Worm (Caenorhabditis elegans): Measurements from ENCODE around the gene acs-6.

The acs-6 gene

DNA sequence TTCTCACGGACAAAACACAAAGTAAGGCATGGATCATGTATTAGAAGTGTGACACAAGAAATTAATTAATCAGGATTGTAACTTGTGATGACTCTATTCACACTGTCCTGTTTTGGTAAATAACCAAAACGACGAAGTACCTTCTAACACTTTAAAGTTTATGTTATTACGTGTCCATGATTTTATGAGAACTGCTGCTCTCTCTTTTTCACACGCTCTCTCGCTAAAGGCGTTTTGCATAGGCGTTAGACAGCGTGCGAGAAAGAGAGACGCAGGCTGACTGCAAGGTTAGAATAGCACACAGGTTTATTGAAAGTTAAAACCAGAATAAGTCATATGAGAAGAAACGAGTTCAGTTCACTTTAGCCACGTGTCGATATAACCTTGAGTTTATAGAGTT is 28.3 kb downstream of the acs-6 start:
- TF ChIP-seq nhr-25 (tag; optimal IDR thresholded peaks at IDR 0.05) = peak; percentile 71
- peak; percentile 31 for TF ChIP-seq egl-5 (tag; optimal IDR thresholded peaks at IDR 0.05)
- TF ChIP-seq nhr-237 (tag; optimal IDR thresholded peaks at IDR 0.05) = no peak

DNA sequence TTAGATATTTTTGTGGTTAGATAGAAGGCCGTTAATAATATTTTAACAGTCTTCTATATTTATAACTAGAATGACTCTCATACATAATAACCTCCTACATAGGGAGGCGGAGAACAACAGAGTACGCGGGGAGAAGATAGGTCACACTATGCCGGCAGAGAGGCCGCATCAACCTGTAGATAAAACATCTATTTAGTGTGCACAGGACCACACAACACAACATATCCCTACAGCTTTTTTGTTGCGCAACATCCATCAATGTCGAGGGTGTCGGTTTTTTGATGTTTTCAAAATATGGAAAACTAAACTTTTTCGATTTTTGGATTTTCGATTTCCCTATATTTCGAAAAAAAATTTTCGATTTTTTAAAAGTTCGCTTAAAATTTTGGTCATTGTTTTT is 29.0 kb downstream of the acs-6 start:
- TF ChIP-seq egl-27 (tag; optimal IDR thresholded peaks at IDR 0.05) = no peak
- no peak for TF ChIP-seq daf-12 (tag; optimal IDR thresholded peaks at IDR 0.05)
- no peak for TF ChIP-seq nhr-11 (tag; optimal IDR thresholded peaks at IDR 0.05)
- no peak for TF ChIP-seq fkh-10 (GFP tag; optimal IDR thresholded peaks at IDR 0.05)
- TF ChIP-seq ZK546.5 (tag; optimal IDR thresholded peaks at IDR 0.05) = no peak
- TF ChIP-seq ama-1 (optimal IDR thresholded peaks at IDR 0.05) = no peak
- no peak for TF ChIP-seq nhr-67 (tag; optimal IDR thresholded peaks at IDR 0.05)
- TF ChIP-seq nhr-237 (tag; optimal IDR thresholded peaks at IDR 0.05) = no peak
- TF ChIP-seq nhr-77 (tag; optimal IDR thresholded peaks at IDR 0.05) = no peak
- TF ChIP-seq nhr-23 (tag; optimal IDR thresholded peaks at IDR 0.05) = no peak
- no peak for TF ChIP-seq ceh-9 (tag; optimal IDR thresholded peaks at IDR 0.05)
- TF ChIP-seq fos-1 (tag; optimal IDR thresholded peaks at IDR 0.05) = no peak

DNA sequence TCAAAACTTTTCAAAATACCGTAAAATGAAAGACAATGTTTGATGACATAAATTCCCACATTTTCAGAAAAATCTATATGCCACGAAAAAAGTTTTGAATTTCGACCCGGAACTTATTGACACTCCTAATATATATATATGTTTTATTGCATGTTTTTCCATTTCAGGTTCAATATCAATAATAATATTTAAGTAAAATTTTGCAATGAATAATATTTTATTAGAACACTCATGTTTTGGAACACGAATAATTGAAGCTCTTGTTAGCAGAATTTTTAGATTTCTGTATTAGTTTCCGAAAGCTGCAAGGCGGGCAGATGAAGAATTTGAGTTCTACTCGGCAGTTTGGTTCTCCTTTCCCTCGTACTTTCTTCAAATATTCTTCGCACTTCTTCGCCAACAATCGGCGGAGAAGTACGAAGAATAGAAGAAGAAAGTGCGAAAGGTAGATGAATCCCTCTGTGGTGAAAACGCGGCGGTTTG is 31.6 kb downstream of the acs-6 start, which contains the start of gene T02G5.3:
TSS of gene T02G5.3 (plus strand) at position 51 of the 483 bp plus-strand sequence.
- no peak for TF ChIP-seq fos-1 (tag; optimal IDR thresholded peaks at IDR 0.05)
- TF ChIP-seq snpc-4 (tag; optimal IDR thresholded peaks at IDR 0.05) = no peak
- no peak for TF ChIP-seq pqm-1 (tag; optimal IDR thresholded peaks at IDR 0.05)
- TF ChIP-seq ceh-16 (tag; optimal IDR thresholded peaks at IDR 0.05) = no peak
- no peak for TF ChIP-seq tbx-2 (tag; optimal IDR thresholded peaks at IDR 0.05)
- TF ChIP-seq R02D3.7 (tag; optimal IDR thresholded peaks at IDR 0.05) = no peak
- TF ChIP-seq ceh-9 (tag; optimal IDR thresholded peaks at IDR 0.05) = no peak
- no peak for TF ChIP-seq eor-1 (tag; optimal IDR thresholded peaks at IDR 0.05)

DNA sequence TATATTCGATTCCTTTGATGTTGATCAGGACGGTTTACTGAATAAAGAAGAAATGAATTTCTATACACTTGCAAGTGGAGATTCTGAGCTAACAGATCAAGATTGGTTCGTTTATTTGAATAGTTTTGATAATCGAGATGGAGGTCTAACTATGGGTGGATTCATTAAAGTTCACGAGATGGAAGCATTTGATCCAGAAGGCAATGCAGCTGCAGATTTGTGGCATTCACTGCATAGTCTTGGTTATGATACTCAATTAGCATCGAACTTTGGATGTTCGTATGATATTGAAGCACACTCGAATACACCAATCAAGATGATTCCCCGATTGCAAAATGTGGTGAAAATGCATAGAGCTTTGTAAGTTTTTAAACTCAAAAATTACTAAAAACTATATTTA is 34.1 kb downstream of the acs-6 start:
- TF ChIP-seq ztf-11 (tag; optimal IDR thresholded peaks at IDR 0.05) (no peak), lsy-12 (tag; optimal IDR thresholded peaks at IDR 0.05) (no peak), R02D3.7 (tag; optimal IDR thresholded peaks at IDR 0.05) (no peak), hmg-11 (tag; optimal IDR thresholded peaks at IDR 0.05) (no peak), skn-1 (tag; optimal IDR thresholded peaks at IDR 0.05) (no peak), nfya-1 (tag; optimal IDR thresholded peaks at IDR 0.05; ENCODE audit: insufficient read depth) (no peak)

DNA sequence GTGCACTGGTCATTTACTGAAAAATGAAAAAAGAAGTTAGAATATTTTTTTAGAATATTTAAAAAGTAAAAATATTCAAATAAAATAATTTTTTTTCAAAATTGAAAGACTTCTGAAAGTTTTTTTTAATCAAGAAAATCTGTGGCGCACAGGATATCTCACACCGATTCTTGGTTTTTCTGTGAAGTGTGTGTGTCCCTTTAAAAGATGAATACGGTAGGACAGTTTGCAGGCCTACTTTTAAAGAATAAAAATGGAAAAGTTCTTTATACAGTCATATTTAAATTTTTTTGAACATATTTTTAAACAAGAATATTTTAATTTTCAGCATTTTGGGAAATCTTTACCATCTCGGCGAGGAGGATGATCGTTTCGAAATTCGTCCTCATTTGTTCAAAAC is 36.7 kb downstream of the acs-6 start, which contains the start of gene mct-5:
TSS of gene mct-5 (minus strand) at position 16 of the 400 bp plus-strand sequence.
- TF ChIP-seq nhr-77 (tag; optimal IDR thresholded peaks at IDR 0.05) (no peak), tbx-2 (tag; optimal IDR thresholded peaks at IDR 0.05) (no peak), unc-62 (GFP tag; optimal IDR thresholded peaks at IDR 0.05) (no peak), ceh-16 (tag; optimal IDR thresholded peaks at IDR 0.05) (no peak), jun-1 (tag; optimal IDR thresholded peaks at IDR 0.05) (no peak), nfya-1 (tag; optimal IDR thresholded peaks at IDR 0.05; ENCODE audit: insufficient read depth) (no peak), nhr-23 (tag; optimal IDR thresholded peaks at IDR 0.05) (no peak), R02D3.7 (tag; optimal IDR thresholded peaks at IDR 0.05) (no peak), fkh-10 (GFP tag; optimal IDR thresholded peaks at IDR 0.05) (no peak), mdl-1 (tag; optimal IDR thresholded peaks at IDR 0.05) (no peak), zag-1 (tag; optimal IDR thresholded peaks at IDR 0.05) (no peak), unc-39 (tag; optimal IDR thresholded peaks at IDR 0.05) (no peak), hmg-11 (tag; optimal IDR thresholded peaks at IDR 0.05) (no peak), ceh-9 (tag; optimal IDR thresholded peaks at IDR 0.05) (no peak), eor-1 (tag; optimal IDR thresholded peaks at IDR 0.05) (no peak), mml-1 (tag; optimal IDR thresholded peaks at IDR 0.05) (no peak), elt-1 (tag; optimal IDR thresholded peaks at IDR 0.05) (no peak), nhr-12 (tag; optimal IDR thresholded peaks at IDR 0.05) (no peak)

DNA sequence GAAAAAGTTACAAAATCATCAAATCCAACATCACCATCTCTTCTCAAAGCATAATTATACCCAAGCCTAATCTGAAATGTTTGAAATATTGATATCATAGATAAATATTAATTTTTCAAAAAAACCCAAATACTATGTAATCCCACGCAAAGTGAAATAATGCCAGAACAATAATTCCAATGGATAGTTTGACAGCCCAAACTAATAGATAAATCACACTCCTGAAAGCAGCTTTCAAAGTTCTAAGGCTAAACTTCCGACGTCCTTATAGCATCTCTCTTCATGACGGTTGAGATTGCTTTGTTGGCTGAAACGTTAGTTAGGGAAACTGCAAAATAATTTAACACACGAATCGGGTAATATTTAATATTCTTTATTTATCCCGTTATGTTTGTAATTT is 37.4 kb downstream of the acs-6 start:
- TF ChIP-seq egl-5 (tag; optimal IDR thresholded peaks at IDR 0.05) (no peak), nhr-28 (tag; optimal IDR thresholded peaks at IDR 0.05) (peak; percentile 32), tbx-2 (tag; optimal IDR thresholded peaks at IDR 0.05) (no peak), ama-1 (optimal IDR thresholded peaks at IDR 0.05) (peak; percentile 30), R02D3.7 (tag; optimal IDR thresholded peaks at IDR 0.05) (no peak)
